Worm (Caenorhabditis elegans) whole organism, dauer: Measurements from ENCODE around the gene Y45F10D.2.

Source experiments
- unc-62 ChIP-seq: sonication (generic microtip); optimal IDR thresholded peaks from 2 replicates; lab custom pipeline; 2017; ENCODE audit warnings: missing biosample characterization, missing genetic modification reagents, missing genetic modification characterization

Y45F10D.2 gene

ce11 chrIV:13774578-13774977 lies at the start of gene Y45F10D.2:
Y45F10D.2 (minus strand) TSS chrIV:13774678.
- TF ChIP-seq unc-62 (GFP tag; lab: Kevin White, UChicago): no peak

ce11 chrIV:13820862-13821261 lies 46.4 kb upstream of the Y45F10D.2 start, which contains the start of gene Y45F10D.15:
Y45F10D.15 (minus strand) TSS chrIV:13820962.
- no peak for TF ChIP-seq unc-62 (GFP tag; lab: Kevin White, UChicago)

DNA sequence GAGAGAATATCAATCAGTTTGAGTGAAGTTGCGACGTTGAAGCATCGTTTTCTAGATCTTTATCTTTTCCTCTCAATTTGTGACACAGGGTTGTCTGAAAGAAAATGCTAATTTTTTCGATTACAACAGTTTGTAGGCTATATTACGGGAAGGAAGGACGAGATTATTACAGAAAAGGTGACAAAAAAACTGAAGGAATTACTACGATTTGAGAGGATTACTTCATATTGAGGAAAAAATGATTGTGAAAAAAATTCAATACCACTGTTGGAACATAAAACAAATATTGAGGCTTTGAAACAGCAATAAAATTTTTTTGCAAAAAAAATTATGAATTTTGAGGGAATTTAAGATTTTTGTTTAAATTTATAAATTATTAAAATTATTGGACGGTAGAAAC lies 33.2 kb upstream of the Y45F10D.2 start, which contains the start of gene Y45F10D.14:
TSS of gene Y45F10D.14 (minus strand) at position 101 of the 400 bp plus-strand sequence.
- TF ChIP-seq unc-62 (GFP tag; lab: Kevin White, UChicago): no peak

ce11 chrIV:13797859-13798374 lies 23.4 kb upstream of the Y45F10D.2 start, which contains the start of gene Y45F10D.6:
Y45F10D.6 (minus strand) TSS chrIV:13797909.
- TF ChIP-seq unc-62 (GFP tag; lab: Kevin White, UChicago): no peak

DNA sequence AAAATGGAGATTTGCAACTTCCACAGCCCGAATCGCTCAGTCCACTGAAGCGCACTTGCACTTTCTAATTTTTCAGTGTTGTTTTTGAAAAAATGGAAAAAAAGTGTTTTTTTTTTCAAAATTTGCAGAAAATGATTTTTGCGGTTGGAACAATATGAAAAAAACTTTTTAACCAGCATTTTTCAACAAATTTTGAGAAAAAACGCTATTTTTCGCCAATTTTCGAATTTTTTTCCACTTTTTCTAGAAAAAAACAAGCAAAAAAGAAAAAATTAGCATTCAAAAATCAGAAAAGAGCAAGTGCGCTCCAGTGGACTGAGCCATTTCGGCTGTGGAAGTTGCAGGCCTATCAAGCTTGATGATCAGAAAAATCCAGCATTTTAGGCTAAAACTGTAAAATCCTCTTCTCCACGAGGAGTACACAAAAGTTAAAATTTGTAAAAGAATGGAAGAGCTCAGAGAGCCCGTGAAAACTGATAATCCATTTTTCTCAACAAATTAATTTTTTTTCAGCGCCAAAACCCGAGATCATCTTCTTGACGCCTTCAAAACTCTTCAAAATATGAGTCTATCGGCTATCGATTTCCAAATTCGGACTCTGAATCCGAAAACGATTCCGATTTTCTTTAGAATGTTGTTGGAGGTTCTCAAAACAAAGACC lies 20.9 kb upstream of the Y45F10D.2 start:
- TF ChIP-seq unc-62 (GFP tag; lab: Kevin White, UChicago): no peak

ce11 chrIV:13788652-13789051 lies 14.2 kb upstream of the Y45F10D.2 start, which contains the start of the genes sas-6 and Y45F10D.7:
sas-6 (minus strand) TSS chrIV:13788731.
Y45F10D.7 (plus strand) TSS chrIV:13788907.
- no peak for TF ChIP-seq unc-62 (GFP tag; lab: Kevin White, UChicago)

DNA sequence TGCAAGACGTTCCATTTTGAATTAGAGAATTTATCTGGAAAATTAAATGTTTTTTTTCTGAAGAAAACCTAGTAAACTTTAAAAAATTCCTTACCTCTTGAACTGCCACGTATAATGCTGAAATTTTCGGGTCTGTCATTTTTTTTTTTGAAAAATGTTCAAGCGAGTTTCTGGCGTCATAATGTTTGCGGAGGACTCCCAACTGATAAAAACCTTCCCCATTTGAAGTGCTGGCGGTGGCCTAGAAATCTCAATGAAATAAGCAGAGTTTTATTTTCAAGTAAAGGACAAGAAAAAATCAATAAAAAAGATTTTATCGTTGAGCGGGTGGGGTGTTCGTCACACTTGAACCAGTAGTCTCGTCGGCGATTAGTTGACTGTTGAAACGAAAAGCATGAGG lies 12.2 kb upstream of the Y45F10D.2 start, which contains the start of gene icap-1:
TSS of gene icap-1 (minus strand) at position 272 of the 400 bp plus-strand sequence.
- TF ChIP-seq unc-62 (GFP tag; lab: Kevin White, UChicago): no peak

DNA sequence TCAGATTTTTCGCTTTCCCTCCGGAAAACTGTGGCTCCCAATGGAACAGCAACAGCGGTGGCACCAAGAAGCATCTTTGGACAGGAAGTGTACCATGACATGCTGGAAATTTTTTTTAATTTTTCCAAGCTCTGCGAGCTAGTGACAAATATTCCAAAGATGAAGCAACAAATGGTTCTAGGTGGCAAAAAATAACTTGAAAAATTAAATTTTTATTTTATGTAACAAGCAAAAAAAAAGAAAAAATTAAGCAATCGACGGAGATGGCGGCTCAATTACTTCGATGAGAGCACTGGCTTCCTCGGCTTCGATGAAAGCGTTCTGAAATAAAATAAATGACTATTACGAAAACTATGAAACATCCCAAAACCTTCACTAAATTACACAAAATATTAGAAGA lies 11.1 kb upstream of the Y45F10D.2 start, which contains the start of gene lact-9:
TSS of gene lact-9 (minus strand) at position 101 of the 400 bp plus-strand sequence.
- no peak for TF ChIP-seq unc-62 (GFP tag; lab: Kevin White, UChicago)

ce11 chrIV:13784774-13785173 lies 10.3 kb upstream of the Y45F10D.2 start:
- no peak for TF ChIP-seq unc-62 (GFP tag; lab: Kevin White, UChicago)

DNA sequence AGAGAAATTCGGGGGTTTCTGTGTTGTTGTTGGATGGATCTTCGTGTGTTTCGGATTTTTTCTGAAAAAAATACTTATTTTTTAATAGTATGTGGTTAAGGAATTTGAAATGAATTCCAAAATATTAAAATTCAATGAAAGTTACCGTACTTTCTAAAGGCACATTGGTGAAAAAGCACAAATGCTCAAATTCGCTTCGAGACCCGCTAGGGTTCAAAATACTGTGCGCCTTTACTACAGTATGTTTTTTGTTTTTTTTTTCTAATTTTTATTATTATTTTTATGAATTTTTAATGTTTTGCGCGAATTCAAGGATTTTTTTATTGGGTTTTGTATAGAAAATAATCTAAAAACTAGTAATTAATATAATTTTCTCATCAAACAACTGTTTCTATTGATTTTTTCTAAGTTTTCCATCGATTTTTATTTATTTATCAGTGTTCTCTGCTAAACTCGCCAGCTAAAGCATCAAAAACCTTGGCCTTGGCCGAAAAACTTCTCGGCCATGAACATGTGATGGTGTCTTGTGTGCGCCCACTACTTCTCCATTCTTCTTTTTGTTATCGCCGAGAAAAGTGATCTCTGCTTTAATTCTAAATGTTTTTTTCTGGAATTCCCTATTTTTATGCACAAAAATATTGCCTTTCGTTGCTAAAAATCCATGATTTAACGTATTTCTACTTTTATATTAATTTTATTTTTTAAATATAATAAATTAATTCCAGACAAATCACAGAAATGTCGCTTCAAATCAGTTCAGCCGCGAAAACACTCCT lies 8.9 kb upstream of the Y45F10D.2 start, which contains the start of gene iscu-1:
TSS of gene iscu-1 (plus strand) at position 726 of the 776 bp plus-strand sequence.
- no peak for TF ChIP-seq unc-62 (GFP tag; lab: Kevin White, UChicago)

- TF ChIP-seq unc-62 (GFP tag; lab: Kevin White, UChicago): no peak
These were observed 7.8 kb upstream of the Y45F10D.2 start for ce11 chrIV:13782319-13782718.

DNA sequence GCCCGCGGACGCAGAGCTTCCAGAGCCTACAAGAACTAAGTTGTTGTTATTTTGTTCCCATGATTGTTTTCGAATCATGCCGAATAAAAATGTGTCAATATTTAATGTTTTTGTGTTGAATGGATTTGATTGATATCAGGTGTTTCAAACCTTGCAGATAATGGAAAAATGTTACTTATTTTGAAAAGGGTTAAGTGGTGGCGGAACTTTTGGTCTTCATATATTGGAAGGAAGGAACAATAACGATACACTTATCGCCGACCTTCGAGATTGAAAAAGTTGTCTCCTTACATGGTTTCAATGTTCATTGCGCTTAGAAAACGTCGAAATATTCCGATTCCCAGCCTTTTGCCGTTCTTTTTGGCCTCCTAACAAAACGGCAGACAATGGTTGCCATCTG lies 4.2 kb upstream of the Y45F10D.2 start, which contains the start of gene gly-10:
TSS of gene gly-10 (plus strand) at position 387 of the 400 bp plus-strand sequence.
- no peak for TF ChIP-seq unc-62 (GFP tag; lab: Kevin White, UChicago)

ce11 chrIV:13777480-13777879 lies 3.0 kb upstream of the Y45F10D.2 start, which contains the start of gene rpl-18:
rpl-18 (plus strand) TSS chrIV:13777865.
- no peak for TF ChIP-seq unc-62 (GFP tag; lab: Kevin White, UChicago)

- no peak for TF ChIP-seq unc-62 (GFP tag; lab: Kevin White, UChicago)
These were observed 2.3 kb upstream of the Y45F10D.2 start for ce11 chrIV:13776745-13777144.

DNA sequence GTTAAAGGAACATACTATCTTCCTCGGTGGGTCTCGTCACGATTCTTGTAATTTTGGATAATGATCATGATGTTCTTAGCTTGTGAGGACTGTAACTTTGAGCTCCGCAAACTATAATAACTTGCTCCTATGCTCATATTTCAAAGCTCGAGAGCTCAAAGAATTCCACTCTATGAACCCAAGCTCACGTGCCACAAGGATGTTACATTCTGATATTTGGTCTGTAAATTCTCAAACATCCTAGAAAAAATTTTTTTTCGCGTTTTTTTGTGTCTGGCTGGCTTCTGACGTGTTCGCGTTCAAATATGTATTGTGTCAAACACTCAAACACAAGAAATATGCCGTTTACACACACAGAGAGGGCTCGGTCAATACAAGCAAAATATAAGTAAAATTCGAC lies 1.6 kb upstream of the Y45F10D.2 start, which contains the start of gene Y45F10D.16:
TSS of gene Y45F10D.16 (plus strand) at position 301 of the 400 bp plus-strand sequence.
- TF ChIP-seq unc-62 (GFP tag; lab: Kevin White, UChicago): no peak
